Fruit fly (Drosophila melanogaster): ENCODE data around the gene Eogt.

Eogt gene

DNA sequence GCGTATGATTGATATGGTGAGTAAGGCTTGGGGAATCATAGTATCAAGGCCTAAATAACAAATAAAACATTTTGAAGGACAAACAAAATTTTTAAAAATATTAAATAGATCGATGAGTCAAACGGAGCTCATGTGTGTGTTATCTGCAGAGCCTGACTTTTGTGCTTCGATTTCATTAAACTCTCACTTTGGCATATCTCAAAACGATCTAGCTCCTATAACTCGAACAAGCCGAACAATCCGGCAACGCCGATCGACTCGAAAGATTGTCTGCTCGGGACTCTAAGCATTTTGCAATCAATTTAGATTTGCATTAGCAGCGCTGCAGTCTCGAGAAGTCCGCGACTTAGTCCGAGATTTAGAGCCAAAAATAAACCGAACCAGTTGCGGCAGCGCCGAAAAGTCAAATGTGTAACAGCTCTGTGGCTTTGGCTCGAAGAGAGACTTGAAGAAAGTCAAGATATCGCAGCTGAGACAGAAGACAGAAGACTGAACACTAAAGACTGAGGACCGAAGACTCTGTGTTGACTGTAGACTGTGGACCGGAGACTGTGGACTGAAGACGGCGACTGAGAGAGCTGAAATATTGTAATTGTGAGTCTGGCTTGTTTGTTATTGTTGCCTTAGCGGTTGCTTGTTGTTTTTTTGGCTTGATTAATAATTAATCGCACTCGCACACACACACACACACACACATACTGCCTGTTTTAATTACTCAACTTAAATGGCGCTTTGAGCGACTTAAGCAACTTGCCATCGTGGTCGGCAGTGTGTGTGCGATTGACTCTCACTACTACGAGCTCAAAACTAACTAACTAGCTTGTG lies 46.7 kb downstream of the Eogt start:
- peak; percentile 41 for TF ChIP-seq CG14655 (GFP tag; optimal IDR thresholded peaks at IDR 0.05)
- no peak for TF ChIP-seq CG32121 (GFP tag; IDR thresholded peaks at IDR 0.05)
- TF ChIP-seq CG8301 (tag; optimal IDR thresholded peaks at IDR 0.05) = peak; percentile 46

DNA sequence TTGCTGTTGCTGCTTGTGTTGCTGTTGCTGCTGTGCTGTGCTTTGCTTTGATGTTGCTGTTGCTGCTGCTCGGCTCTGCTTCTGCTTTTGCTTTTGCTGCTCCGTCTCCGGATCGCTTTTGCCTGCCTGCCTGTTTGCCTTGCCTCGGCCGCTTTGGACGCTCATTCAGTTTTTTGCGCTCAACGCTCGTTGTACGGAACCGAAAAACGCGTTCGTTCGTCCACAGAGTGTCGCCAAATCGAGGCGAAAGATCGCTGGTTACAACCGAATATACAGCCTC lies 47.3 kb downstream of the Eogt start, which contains the start of gene dpp:
Gene dpp, plus strand, starts transcription at position 164 of the 280 bp plus-strand sequence.
- TF ChIP-seq Snoo (tag; optimal IDR thresholded peaks at IDR 0.05) (no peak), CG34367 (tag; optimal IDR thresholded peaks at IDR 0.05) (no peak), EcR (GFP tag; optimal IDR thresholded peaks at IDR 0.05) (no peak), CG13204 (GFP tag; optimal IDR thresholded peaks at IDR 0.05) (peak; percentile 41), Ets98B (GFP tag; IDR thresholded peaks at IDR 0.05) (0 out of 2 replicates have a peak, but pooled peaks have one; percentile 22), CG10348 (GFP tag; IDR thresholded peaks at IDR 0.05) (no peak), CG32121 (GFP tag; IDR thresholded peaks at IDR 0.05) (peak; percentile 18; the same call in 1 of the 2 replicates), CG15710 (tag; optimal IDR thresholded peaks at IDR 0.05) (no peak), CG17806 (tag; optimal IDR thresholded peaks at IDR 0.05) (no peak), gl (tag; optimal IDR thresholded peaks at IDR 0.05) (no peak), rn (GFP tag; IDR thresholded peaks at IDR 0.05) (no peak), Pif1B (GFP tag; optimal IDR thresholded peaks at IDR 0.05) (no peak)

DNA sequence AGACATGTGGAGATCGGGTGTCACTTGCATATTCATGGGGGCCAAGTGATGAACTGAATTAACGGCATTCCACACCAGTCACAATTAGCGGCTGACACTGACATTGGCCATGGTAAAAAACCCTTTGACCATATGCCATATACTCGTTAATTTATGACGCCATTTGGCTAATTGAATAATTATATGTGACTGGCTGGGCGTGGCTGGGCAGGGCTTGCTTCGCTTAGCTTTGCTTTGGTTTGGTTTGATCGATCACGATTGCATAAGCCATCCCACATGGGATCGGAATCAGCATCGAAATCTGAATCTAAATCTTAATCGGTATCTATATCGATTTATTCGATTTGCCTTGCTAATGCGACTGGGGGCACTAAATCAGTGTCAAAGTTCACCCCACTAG lies 48.7 kb downstream of the Eogt start:
- TF ChIP-seq rn (GFP tag; IDR thresholded peaks at IDR 0.05) (no peak), CG10348 (GFP tag; IDR thresholded peaks at IDR 0.05) (no peak), CG12605 (GFP tag; IDR thresholded peaks at IDR 0.05) (no peak), CG32121 (GFP tag; IDR thresholded peaks at IDR 0.05) (no peak), Pif1B (GFP tag; optimal IDR thresholded peaks at IDR 0.05) (no peak), CG34367 (tag; optimal IDR thresholded peaks at IDR 0.05) (no peak), Pif1A (GFP tag; optimal IDR thresholded peaks at IDR 0.05) (no peak), CG13204 (GFP tag; optimal IDR thresholded peaks at IDR 0.05) (no peak), CG8159 (tag; optimal IDR thresholded peaks at IDR 0.05) (no peak), gl (tag; optimal IDR thresholded peaks at IDR 0.05) (no peak)

DNA sequence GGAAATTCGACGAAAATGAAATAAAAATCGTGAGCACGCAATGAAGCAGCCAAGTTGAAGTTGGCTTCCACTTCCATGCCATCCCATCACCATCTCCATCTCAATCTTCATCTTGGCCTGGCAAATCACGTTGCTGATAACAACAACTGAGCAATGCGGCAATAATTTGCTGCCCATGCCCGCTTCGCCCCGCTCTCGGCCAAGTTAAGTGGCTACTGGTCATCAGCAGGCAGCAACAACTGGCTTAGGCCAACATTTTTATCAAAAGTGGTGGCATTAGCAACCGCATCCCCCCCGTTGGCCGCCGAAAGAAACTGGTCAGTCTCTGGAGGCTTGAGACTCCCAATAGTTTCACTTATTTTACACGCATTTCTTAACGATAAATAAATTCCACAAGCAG lies 49.4 kb downstream of the Eogt start:
- TF ChIP-seq Pif1A (GFP tag; optimal IDR thresholded peaks at IDR 0.05) (no peak), CG8159 (tag; optimal IDR thresholded peaks at IDR 0.05) (no peak), CG14655 (GFP tag; optimal IDR thresholded peaks at IDR 0.05) (no peak), CG9948 (tag; optimal IDR thresholded peaks at IDR 0.05) (no peak), Pif1B (GFP tag; optimal IDR thresholded peaks at IDR 0.05) (no peak), EcR (GFP tag; optimal IDR thresholded peaks at IDR 0.05) (no peak), CG17806 (tag; optimal IDR thresholded peaks at IDR 0.05) (no peak), CG13204 (GFP tag; optimal IDR thresholded peaks at IDR 0.05) (no peak), CG4496 (GFP tag; IDR thresholded peaks at IDR 0.05) (no peak), D1 (tag; optimal IDR thresholded peaks at IDR 0.05) (no peak), gl (tag; optimal IDR thresholded peaks at IDR 0.05) (no peak), CG15710 (tag; optimal IDR thresholded peaks at IDR 0.05) (no peak)

Measured in whole organism, pupa.